Worm (Caenorhabditis elegans): ENCODE data around the gene F55D10.4.

Gene F55D10.4

DNA sequence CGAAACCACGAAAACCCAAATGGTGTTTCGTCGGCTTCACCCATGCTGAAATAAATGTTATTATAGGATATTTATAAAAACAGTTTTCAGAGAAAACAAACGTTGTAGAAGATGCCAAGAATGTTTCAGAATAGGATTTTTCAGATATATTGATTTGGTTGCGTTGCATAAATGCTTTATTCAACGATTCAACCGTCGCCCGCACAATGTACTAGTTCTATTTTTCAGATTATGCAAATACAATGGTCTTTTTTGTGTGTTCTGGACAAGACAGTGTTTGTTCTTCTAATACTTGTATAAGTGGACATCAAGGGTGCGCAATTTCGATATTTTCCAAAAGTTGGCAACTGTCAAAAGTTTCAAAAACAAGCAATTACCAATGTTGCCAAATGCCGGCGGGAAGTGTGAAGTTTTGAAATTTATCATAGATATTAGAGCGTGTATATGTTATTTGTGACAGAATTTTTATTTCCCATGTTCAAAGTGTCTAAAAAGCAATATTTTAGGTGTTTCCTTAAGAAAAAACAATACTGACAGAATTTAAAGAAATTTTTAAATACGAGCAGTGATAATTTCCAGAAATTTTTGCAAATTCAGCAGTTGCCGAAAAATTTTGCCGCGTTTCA is 29.2 kb downstream of the F55D10.4 start, which contains the start of gene K02G10.5:
K02G10.5 (minus strand) TSS at position 51 of the 626 bp plus-strand sequence.
- no peak for TF ChIP-seq elt-3 (tag; optimal IDR thresholded peaks at IDR 0.05)

DNA sequence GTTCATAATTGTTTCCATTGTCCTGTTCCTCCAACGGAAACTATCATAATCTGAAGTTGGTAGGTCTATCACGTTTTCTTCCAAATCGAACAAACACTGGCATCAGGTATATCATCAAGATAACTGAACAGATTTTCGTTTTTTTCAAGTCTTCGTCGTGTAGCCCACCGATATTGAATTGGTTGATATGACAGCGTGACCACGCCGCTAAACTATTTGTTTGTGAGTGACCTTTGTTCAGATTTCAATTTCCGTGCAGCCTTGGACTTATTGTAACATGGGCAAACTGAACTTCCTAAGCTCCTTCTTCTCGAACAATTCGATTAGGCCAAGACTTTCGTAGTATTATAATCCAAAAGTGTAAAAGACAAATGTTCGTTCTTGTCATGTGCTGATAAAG is 34.9 kb downstream of the F55D10.4 start:
- TF ChIP-seq tbx-8 (GFP tag; optimal IDR thresholded peaks at IDR 0.05) (no peak), cnd-1 (tag; optimal IDR thresholded peaks at IDR 0.05) (no peak), unc-62 (GFP tag; optimal IDR thresholded peaks at IDR 0.05) (no peak)

DNA sequence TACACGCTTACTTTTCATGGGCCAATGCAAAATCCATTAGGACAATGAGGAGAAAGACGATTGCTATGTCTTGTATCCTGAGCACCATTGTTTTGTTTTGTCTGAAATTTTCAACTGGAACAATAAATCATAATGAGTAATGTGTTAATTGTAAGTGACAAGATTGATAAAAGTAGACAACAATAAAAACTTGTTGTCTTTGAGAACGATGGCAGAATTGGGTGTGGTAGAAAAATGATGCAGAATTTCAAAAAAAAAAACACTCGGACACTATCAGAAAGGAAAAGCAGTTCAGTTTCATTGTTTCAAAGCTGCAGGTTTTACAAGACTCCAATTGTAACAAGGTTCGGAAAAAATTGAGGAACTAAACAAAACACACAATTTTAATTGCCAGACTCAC is 37.8 kb downstream of the F55D10.4 start, which contains the start of gene K02G10.15:
K02G10.15 (minus strand) TSS at position 101 of the 400 bp plus-strand sequence.
- no peak for TF ChIP-seq nhr-2 (tag; optimal IDR thresholded peaks at IDR 0.05)
- no peak for TF ChIP-seq drap-1 (GFP tag; optimal IDR thresholded peaks at IDR 0.05)
- no peak for TF ChIP-seq snpc-4 (tag; optimal IDR thresholded peaks at IDR 0.05)
- TF ChIP-seq ceh-83 (GFP tag; optimal IDR thresholded peaks at IDR 0.05): no peak
- TF ChIP-seq ham-2 (GFP tag; optimal IDR thresholded peaks at IDR 0.05): no peak
- TF ChIP-seq sem-2 (GFP tag; optimal IDR thresholded peaks at IDR 0.05): no peak
- TF ChIP-seq ztf-11 (tag; optimal IDR thresholded peaks at IDR 0.05): no peak
- no peak for TF ChIP-seq elt-1 (tag; optimal IDR thresholded peaks at IDR 0.05; ENCODE audit: borderline replicate concordance, insufficient read depth)
- no peak for TF ChIP-seq mab-5 (tag; optimal IDR thresholded peaks at IDR 0.05)
- no peak for TF ChIP-seq nhr-76 (tag; optimal IDR thresholded peaks at IDR 0.05)
- no peak for TF ChIP-seq ceh-39 (tag; optimal IDR thresholded peaks at IDR 0.05)
- TF ChIP-seq lin-13 (tag; optimal IDR thresholded peaks at IDR 0.05): no peak
- TF ChIP-seq nhr-28 (tag; optimal IDR thresholded peaks at IDR 0.05): no peak
- TF ChIP-seq lin-32 (GFP tag; optimal IDR thresholded peaks at IDR 0.05): no peak
- TF ChIP-seq nhr-237 (tag; optimal IDR thresholded peaks at IDR 0.05): no peak

DNA sequence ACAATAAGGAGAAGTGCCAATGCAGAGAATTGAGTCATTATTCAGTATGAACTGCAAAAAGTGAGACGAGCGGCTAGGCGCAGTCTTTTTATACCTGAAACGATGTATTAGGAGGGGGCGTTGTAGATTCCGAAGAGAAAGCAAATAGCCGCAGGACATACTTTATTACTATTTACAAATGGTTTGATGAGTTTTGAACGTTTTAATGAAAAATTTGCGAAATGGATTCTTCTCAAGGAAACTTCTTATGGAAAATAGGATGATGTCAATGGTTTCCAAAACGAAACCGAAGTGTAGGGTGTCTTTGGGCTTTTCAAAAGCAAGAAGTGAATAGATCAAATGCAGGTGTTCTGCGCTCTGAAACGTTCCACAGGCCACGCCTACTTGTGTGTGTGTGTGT is 42.4 kb downstream of the F55D10.4 start, which contains the start of gene flp-11:
flp-11 (minus strand) TSS at position 101 of the 400 bp plus-strand sequence.
- TF ChIP-seq bed-3 (GFP tag; optimal IDR thresholded peaks at IDR 0.05) (no peak), zip-8 (tag; optimal IDR thresholded peaks at IDR 0.05) (no peak), sem-2 (GFP tag; optimal IDR thresholded peaks at IDR 0.05) (no peak), tbx-8 (GFP tag; optimal IDR thresholded peaks at IDR 0.05) (no peak), lin-32 (GFP tag; optimal IDR thresholded peaks at IDR 0.05) (no peak), nhr-76 (tag; optimal IDR thresholded peaks at IDR 0.05) (no peak), unc-62 (GFP tag; optimal IDR thresholded peaks at IDR 0.05) (no peak), ceh-39 (tag; optimal IDR thresholded peaks at IDR 0.05) (no peak), pha-4 (tag; optimal IDR thresholded peaks at IDR 0.05) (no peak), nhr-237 (tag; optimal IDR thresholded peaks at IDR 0.05) (no peak), ceh-43 (GFP tag; optimal IDR thresholded peaks at IDR 0.05) (no peak)

DNA sequence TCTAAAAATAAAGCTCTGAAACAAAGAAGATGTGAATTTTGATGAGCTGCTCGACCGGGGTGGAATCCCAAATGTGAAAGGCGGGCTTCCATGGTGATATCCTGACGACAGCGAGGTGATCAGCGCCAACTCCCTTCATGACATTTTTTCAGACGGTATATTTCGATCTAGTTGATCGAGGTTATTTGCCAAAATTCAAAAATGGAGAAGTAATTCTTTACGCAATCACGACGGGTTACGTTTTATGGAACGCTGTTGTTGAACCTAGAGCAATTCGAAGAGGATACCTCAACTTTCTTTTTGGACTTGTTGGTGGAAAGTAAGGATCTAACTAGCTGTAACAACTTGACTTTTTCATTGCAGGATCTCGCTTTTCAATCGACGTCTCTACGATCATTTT is 43.8 kb downstream of the F55D10.4 start:
- TF ChIP-seq unc-39 (tag; optimal IDR thresholded peaks at IDR 0.05) (no peak), mep-1 (tag; optimal IDR thresholded peaks at IDR 0.05) (no peak), tbx-8 (GFP tag; optimal IDR thresholded peaks at IDR 0.05) (no peak), lin-32 (GFP tag; optimal IDR thresholded peaks at IDR 0.05) (no peak), bed-3 (GFP tag; optimal IDR thresholded peaks at IDR 0.05) (no peak), ceh-83 (GFP tag; optimal IDR thresholded peaks at IDR 0.05) (no peak)

DNA sequence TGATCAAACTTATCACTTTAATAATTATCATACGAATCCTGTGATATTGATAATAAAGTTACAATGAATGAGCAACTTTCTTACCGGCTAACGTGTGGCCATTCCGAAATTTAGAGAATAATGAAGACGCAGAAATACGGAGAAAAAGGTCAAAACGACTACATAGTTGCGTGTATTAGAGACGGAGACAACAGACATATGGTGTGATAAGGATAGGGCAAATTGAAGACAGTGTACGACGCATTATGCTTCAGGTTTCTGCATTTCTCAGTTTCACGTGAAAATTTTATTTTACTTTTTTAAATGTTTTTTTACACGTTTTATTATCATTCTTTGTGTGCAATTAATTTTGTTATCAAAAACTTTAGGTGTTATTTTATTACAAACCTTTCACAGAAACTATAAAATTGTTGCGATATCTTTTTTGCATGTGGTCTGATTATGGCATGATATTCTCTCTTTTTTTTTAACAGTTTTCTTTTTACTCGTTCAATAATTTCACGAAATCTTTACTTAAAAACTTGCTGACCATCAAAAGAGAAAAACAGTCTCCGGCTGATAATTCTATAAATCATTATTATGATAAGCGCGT is 47.2 kb downstream of the F55D10.4 start, which contains the start of gene tmem-135:
tmem-135 (plus strand) TSS at position 542 of the 592 bp plus-strand sequence.
- TF ChIP-seq M03D4.4 (tag; optimal IDR thresholded peaks at IDR 0.05) (no peak), bed-3 (GFP tag; optimal IDR thresholded peaks at IDR 0.05) (no peak)

DNA sequence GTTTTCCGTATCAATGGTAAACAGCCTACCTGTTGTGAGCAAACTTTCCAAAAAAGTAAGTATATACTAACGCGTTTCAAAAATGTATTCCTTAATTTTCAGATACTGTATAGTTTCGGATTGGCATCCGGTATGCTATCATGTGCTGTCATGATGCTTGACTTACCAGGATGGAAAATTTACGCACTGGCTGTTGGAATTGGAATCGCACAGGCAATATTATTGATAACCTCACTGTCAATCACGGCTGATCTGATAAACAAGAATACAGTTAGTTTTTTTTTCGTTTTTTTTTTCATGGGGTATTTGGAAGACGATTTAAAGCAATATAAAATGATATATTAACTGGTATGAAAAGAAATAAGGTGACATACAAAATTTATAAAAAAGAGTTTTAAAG is 48.6 kb downstream of the F55D10.4 start:
- TF ChIP-seq hlh-1 (tag; optimal IDR thresholded peaks at IDR 0.05) (no peak), tbx-8 (GFP tag; optimal IDR thresholded peaks at IDR 0.05) (no peak), bed-3 (GFP tag; optimal IDR thresholded peaks at IDR 0.05) (no peak)

All from whole organism, mixed stage, embryonic.